Worm (Caenorhabditis elegans) whole organism, young adult: Measurements from ENCODE around the gene Y53G8AL.4.
"Not testable (repeated sequence)": the region's sequence is repeated elsewhere in the genome, so short reads cannot be mapped to it uniquely, and the experiment has no call there.

Source experiments
- B0336.3 ChIP-seq: fragments of 200-800 bp; sonication (Bioruptor generic); IDR thresholded peaks from 2 replicates; pipeline ENCODE4 v1.3.6; 2022; ENCODE audit warnings: missing genetic modification characterization, missing compliant biosample characterization
- F37B4.10 ChIP-seq: fragments of 200-800 bp; sonication (Bioruptor generic); IDR thresholded peaks from 2 replicates; pipeline ENCODE4 v1.3.6; 2022; ENCODE audit warnings: missing genetic modification characterization, missing compliant biosample characterization
- F52B5.7 ChIP-seq: sonication (generic microtip); optimal IDR thresholded peaks from 2 replicates; lab custom pipeline; 2016; ENCODE audit warnings: mild to moderate bottlenecking, missing genetic modification characterization, missing compliant biosample characterization
- F55B11.4 ChIP-seq: sonication (generic microtip); optimal IDR thresholded peaks from 2 replicates; lab custom pipeline; 2016; ENCODE audit warnings: missing compliant biosample characterization, missing genetic modification characterization, borderline replicate concordance; ENCODE audit not compliant: insufficient read depth
- F57A8.1 ChIP-seq: fragments of 200-800 bp; sonication (Bioruptor generic); optimal IDR thresholded peaks from 2 replicates; lab custom pipeline; 2018; ENCODE audit warnings: mild to moderate bottlenecking, missing genetic modification characterization, moderate library complexity, missing compliant biosample characterization
- F57C9.4 ChIP-seq: sonication (generic microtip); optimal IDR thresholded peaks from 2 replicates; lab custom pipeline; 2017; ENCODE audit warnings: mild to moderate bottlenecking, missing genetic modification characterization, missing compliant biosample characterization
- K12H6.12 ChIP-seq: fragments of 200-800 bp; sonication (Bioruptor generic); optimal IDR thresholded peaks from 2 replicates; lab custom pipeline; 2018; ENCODE audit warnings: mild to moderate bottlenecking, missing genetic modification characterization, missing compliant biosample characterization
- T07F8.4 ChIP-seq: sonication (generic microtip); optimal IDR thresholded peaks from 2 replicates; lab custom pipeline; 2016; ENCODE audit warnings: mild to moderate bottlenecking, missing genetic modification characterization, moderate library complexity, missing compliant biosample characterization
- Y79H2A.3 ChIP-seq: fragments of 200-800 bp; sonication (Bioruptor generic); conservative IDR thresholded peaks from 2 replicates; pipeline ENCODE4 v1.3.6; 2022; ENCODE audit warnings: missing genetic modification reagents, missing genetic modification characterization, missing compliant biosample characterization
- ama-1 ChIP-seq, 3 experiments: fragments of 150-350 bp in 1 of 3; sonication (generic microtip) in 2 of 3; optimal IDR thresholded peaks; 2 replicates each; lab custom pipeline; 2014 to 2018; ENCODE audit warnings: missing biosample characterization in 2 of 3, missing genetic modification characterization in 2 of 3, missing genetic modification reagents in 2 of 3
- atf-7 ChIP-seq: sonication (generic microtip); optimal IDR thresholded peaks from 2 replicates; lab custom pipeline; 2017; ENCODE audit warnings: mild to moderate bottlenecking, missing genetic modification characterization, missing compliant biosample characterization
- athp-1 ChIP-seq: sonication (generic microtip); optimal IDR thresholded peaks from 2 replicates; lab custom pipeline; 2017; ENCODE audit warnings: mild to moderate bottlenecking, missing genetic modification characterization, missing compliant biosample characterization
- cebp-1 ChIP-seq, 2 experiments: fragments of 200-800 bp in 1 of 2; sonication (Bioruptor generic) in 1 of 2; sonication (generic microtip) in 1 of 2; IDR thresholded peaks in 1 of 2; optimal IDR thresholded peaks in 1 of 2; 2 replicates each; pipeline versions ENCODE4 v1.3.6 to Lab custom; 2017 to 2022; ENCODE audit warnings: missing compliant biosample characterization in 2 of 2, missing genetic modification characterization in 2 of 2, mild to moderate bottlenecking in 1 of 2, missing genetic modification reagents in 1 of 2, moderate library complexity in 1 of 2
- ceh-100 ChIP-seq: fragments of 200-800 bp; sonication (Bioruptor generic); IDR thresholded peaks from 2 replicates; pipeline ENCODE4 v1.3.6; 2022; ENCODE audit warnings: missing genetic modification reagents, missing genetic modification characterization, missing compliant biosample characterization
- ceh-27 ChIP-seq: fragments of 200-800 bp; sonication (Bioruptor generic); optimal IDR thresholded peaks from 2 replicates; lab custom pipeline; 2018; ENCODE audit warnings: mild to moderate bottlenecking, missing genetic modification characterization, moderate library complexity, missing compliant biosample characterization
- ceh-40 ChIP-seq: fragments of 200-800 bp; sonication (Bioruptor generic); IDR thresholded peaks from 2 replicates; pipeline ENCODE4 v1.3.6; 2022; ENCODE audit warnings: missing genetic modification characterization, missing compliant biosample characterization
- ceh-91 ChIP-seq: fragments of 200-800 bp; sonication (Bioruptor generic); IDR thresholded peaks from 2 replicates; pipeline ENCODE4 v1.3.6; 2022; ENCODE audit warnings: missing genetic modification reagents, missing genetic modification characterization, missing compliant biosample characterization
- gei-17 ChIP-seq: fragments of 200-800 bp; sonication (Bioruptor generic); optimal IDR thresholded peaks from 2 replicates; lab custom pipeline; 2018; ENCODE audit warnings: mild to moderate bottlenecking, missing genetic modification characterization, missing compliant biosample characterization
- hlh-26 ChIP-seq: fragments of 200-800 bp; sonication (Bioruptor generic); conservative IDR thresholded peaks from 2 replicates; pipeline ENCODE4 v1.3.6; 2022; ENCODE audit warnings: missing genetic modification reagents, missing genetic modification characterization, missing compliant biosample characterization
- hmg-1.2 ChIP-seq: fragments of 200-800 bp; sonication (Bioruptor generic); IDR thresholded peaks from 2 replicates; pipeline ENCODE4 v1.3.6; 2022; ENCODE audit warnings: missing genetic modification reagents, missing genetic modification characterization, missing compliant biosample characterization
- lag-1 ChIP-seq: fragments of 200-800 bp; sonication (Bioruptor generic); IDR thresholded peaks from 2 replicates; pipeline ENCODE4 v1.3.6; 2022; ENCODE audit warnings: missing genetic modification reagents, missing genetic modification characterization, missing compliant biosample characterization
- lin-35 ChIP-seq, 3 experiments: fragments of 150-350 bp in 2 of 3; sonication (generic microtip) in 1 of 3; optimal IDR thresholded peaks; 2 replicates each; lab custom pipeline; 2014 to 2018; ENCODE audit warnings: missing biosample characterization in 3 of 3, missing genetic modification characterization in 3 of 3, missing genetic modification reagents in 3 of 3
- lin-40 ChIP-seq: sonication (generic microtip); optimal IDR thresholded peaks from 2 replicates; lab custom pipeline; 2016; ENCODE audit warnings: missing genetic modification characterization, mild to moderate bottlenecking, missing compliant biosample characterization, missing genotype, missing genetic modification reagents
- lsl-1 ChIP-seq: fragments of 200-800 bp; sonication (Bioruptor generic); optimal IDR thresholded peaks from 2 replicates; lab custom pipeline; 2018; ENCODE audit warnings: mild to moderate bottlenecking, missing genetic modification characterization, moderate library complexity, missing compliant biosample characterization
- madf-6 ChIP-seq: fragments of 200-800 bp; sonication (Bioruptor generic); IDR thresholded peaks from 2 replicates; pipeline ENCODE4 v1.3.6; 2022; ENCODE audit warnings: missing genetic modification reagents, missing genetic modification characterization, missing compliant biosample characterization
- mel-28 ChIP-seq: sonication (generic microtip); optimal IDR thresholded peaks from 2 replicates; lab custom pipeline; 2016; ENCODE audit warnings: borderline replicate concordance, mild to moderate bottlenecking, missing genetic modification characterization, missing compliant biosample characterization
- nfya-2 ChIP-seq: fragments of 200-800 bp; sonication (Bioruptor generic); IDR thresholded peaks from 2 replicates; pipeline ENCODE4 v1.3.6; 2022; ENCODE audit warnings: missing genetic modification reagents, missing genetic modification characterization, missing compliant biosample characterization
- nhr-120 ChIP-seq: fragments of 200-800 bp; sonication (Bioruptor generic); IDR thresholded peaks from 2 replicates; pipeline ENCODE4 v1.3.6; 2022; ENCODE audit warnings: missing genetic modification characterization, missing compliant biosample characterization
- nhr-90 ChIP-seq: sonication (generic microtip); optimal IDR thresholded peaks from 2 replicates; lab custom pipeline; 2016; ENCODE audit warnings: missing genotype, mild to moderate bottlenecking, missing genetic modification characterization, missing compliant biosample characterization
- sdz-38 ChIP-seq: sonication (generic microtip); optimal IDR thresholded peaks from 2 replicates; lab custom pipeline; 2016; ENCODE audit warnings: missing genotype, missing genetic modification characterization, missing compliant biosample characterization
- sea-2 ChIP-seq: fragments of 200-800 bp; sonication (Bioruptor generic); IDR thresholded peaks from 2 replicates; pipeline ENCODE4 v1.3.6; 2022; ENCODE audit warnings: missing genetic modification characterization, missing compliant biosample characterization
- ztf-18 ChIP-seq: sonication (generic microtip); optimal IDR thresholded peaks from 2 replicates; lab custom pipeline; 2016; ENCODE audit warnings: missing genotype, mild to moderate bottlenecking, missing genetic modification characterization, missing compliant biosample characterization
- ztf-25 ChIP-seq: fragments of 200-800 bp; sonication (Bioruptor generic); IDR thresholded peaks from 2 replicates; pipeline ENCODE4 v1.3.6; 2022; ENCODE audit warnings: missing genetic modification reagents, missing genetic modification characterization, missing compliant biosample characterization
- ztf-3 ChIP-seq: fragments of 200-800 bp; sonication (Bioruptor generic); optimal IDR thresholded peaks from 2 replicates; lab custom pipeline; 2018; ENCODE audit warnings: mild to moderate bottlenecking, missing genetic modification characterization, missing compliant biosample characterization
- ztf-6 ChIP-seq: fragments of 200-800 bp; sonication (Bioruptor generic); IDR thresholded peaks from 2 replicates; pipeline ENCODE4 v1.3.6; 2022; ENCODE audit warnings: missing genetic modification reagents, missing genetic modification characterization, missing compliant biosample characterization

The Y53G8AL.4 gene

ce11 chrIII:3263696-3264095 is 13.2 kb upstream of the Y53G8AL.4 start:
- TF ChIP-seq atf-7 (no peak), cebp-1 (GFP tag; IDR thresholded peaks at IDR 0.05; lab: Robert Waterston, UW) (no peak), cebp-1 (tag; optimal IDR thresholded peaks at IDR 0.05; lab: Kevin White, UChicago) (no peak), F52B5.7 (tag; lab: Kevin White, UChicago) (no peak), B0336.3 (GFP tag; lab: Robert Waterston, UW) (no peak), F57C9.4 (tag; lab: Kevin White, UChicago) (no peak), F57A8.1 (GFP tag; lab: Kevin White, UChicago) (no peak), madf-6 (no peak), ztf-18 (no peak), mel-28 (tag; lab: Kevin White, UChicago) (no peak), nfya-2 (GFP tag; lab: Robert Waterston, UW) (no peak), ceh-91 (GFP tag; lab: Robert Waterston, UW) (no peak)

- not testable (repeated sequence) for TF ChIP-seq sea-2; F37B4.10 (GFP tag; lab: Robert Waterston, UW); F55B11.4
Observed at ce11 chrIII:3259691-3260090, 9.2 kb upstream of the Y53G8AL.4 start, which contains the start of gene Y53G8AM.6. Y53G8AM.6 (minus strand) TSS chrIII:3259791.

DNA sequence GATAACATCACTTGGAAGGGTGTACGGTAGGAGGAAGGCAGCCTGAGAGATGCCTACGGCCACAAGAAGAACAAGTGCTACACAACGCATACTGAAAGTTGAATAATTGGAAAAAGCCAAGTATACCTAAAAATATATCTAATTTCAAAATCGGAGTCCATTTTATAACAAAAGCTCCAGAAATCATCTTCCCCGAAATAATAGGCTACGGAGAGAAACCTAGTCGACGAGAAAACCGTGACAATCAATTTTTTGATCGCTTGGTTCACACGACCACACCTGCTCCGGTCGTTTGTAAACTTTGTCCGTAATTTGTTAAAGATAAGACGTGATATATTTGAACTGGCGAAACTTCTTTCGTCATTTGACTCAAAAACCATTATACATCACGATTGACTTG is 7.9 kb upstream of the Y53G8AL.4 start, which contains the start of gene nspg-7.2:
Gene nspg-7.2 (minus strand): TSS at position 101 of the 400 bp plus-strand sequence.
- no peak for TF ChIP-seq Y79H2A.3 (GFP tag; lab: Robert Waterston, UW)
- TF ChIP-seq ceh-40 (GFP tag; lab: Robert Waterston, UW) = no peak
- no peak for TF ChIP-seq nhr-120 (GFP tag; lab: Robert Waterston, UW)
- TF ChIP-seq sdz-38 (tag; lab: Kevin White, UChicago) = no peak
- no peak for TF ChIP-seq lin-35 (GFP tag; optimal IDR thresholded peaks at IDR 0.05; lab: Kevin White, UChicago)
- TF ChIP-seq hlh-26 (GFP tag; lab: Robert Waterston, UW) = no peak
- no peak for TF ChIP-seq nhr-90 (tag; lab: Kevin White, UChicago)
- TF ChIP-seq ama-1 (optimal IDR thresholded peaks at IDR 0.05; lab: Kevin White, UChicago) = no peak
- TF ChIP-seq ama-1 (GFP tag; optimal IDR thresholded peaks at IDR 0.05; lab: Kevin White, UChicago) = no peak
- TF ChIP-seq lin-40 (tag; lab: Kevin White, UChicago) = no peak
- no peak for TF ChIP-seq ztf-25 (GFP tag; lab: Robert Waterston, UW)
- TF ChIP-seq T07F8.4 (tag; lab: Kevin White, UChicago) = no peak
- TF ChIP-seq ceh-100 (GFP tag; lab: Robert Waterston, UW) = no peak
- TF ChIP-seq B0336.3 (GFP tag; lab: Robert Waterston, UW) = no peak
- TF ChIP-seq lag-1 (GFP tag; lab: Robert Waterston, UW) = no peak
- no peak for TF ChIP-seq ztf-6 (GFP tag; lab: Robert Waterston, UW)
- TF ChIP-seq ztf-3 (GFP tag; lab: Kevin White, UChicago) = no peak
- no peak for TF ChIP-seq hmg-1.2
- no peak for TF ChIP-seq ceh-27
- no peak for TF ChIP-seq K12H6.12 (tag; lab: Kevin White, UChicago)
- TF ChIP-seq gei-17 (GFP tag; lab: Kevin White, UChicago) = no peak

DNA sequence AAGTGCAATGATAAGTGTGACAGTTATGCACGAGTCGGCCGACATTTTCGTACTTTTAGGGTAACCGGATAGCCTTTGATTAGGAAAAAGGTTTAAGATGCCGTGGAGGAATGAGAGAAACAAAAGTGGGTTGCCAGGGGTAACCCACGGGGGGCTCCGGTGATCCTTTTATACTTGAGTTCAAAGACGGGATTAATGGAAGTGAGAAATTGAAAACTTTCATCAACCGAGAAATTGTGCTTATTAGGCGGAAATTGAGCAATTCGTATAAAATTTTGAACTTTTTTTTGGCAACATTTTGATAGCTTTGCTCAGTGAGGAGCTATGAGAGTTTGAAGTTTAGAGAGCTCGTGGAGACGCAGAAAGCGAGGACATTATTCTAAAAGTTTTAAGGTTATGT is 5.1 kb upstream of the Y53G8AL.4 start, which contains the start of gene Y53G8AM.4:
Gene Y53G8AM.4 (minus strand): TSS at position 101 of the 400 bp plus-strand sequence.
- TF ChIP-seq lsl-1 (GFP tag; lab: Kevin White, UChicago) (no peak), athp-1 (tag; lab: Kevin White, UChicago) (no peak), ztf-3 (GFP tag; lab: Kevin White, UChicago) (no peak)
